Worm (Caenorhabditis elegans): ENCODE data around the gene F43C1.5.

Gene F43C1.5

DNA sequence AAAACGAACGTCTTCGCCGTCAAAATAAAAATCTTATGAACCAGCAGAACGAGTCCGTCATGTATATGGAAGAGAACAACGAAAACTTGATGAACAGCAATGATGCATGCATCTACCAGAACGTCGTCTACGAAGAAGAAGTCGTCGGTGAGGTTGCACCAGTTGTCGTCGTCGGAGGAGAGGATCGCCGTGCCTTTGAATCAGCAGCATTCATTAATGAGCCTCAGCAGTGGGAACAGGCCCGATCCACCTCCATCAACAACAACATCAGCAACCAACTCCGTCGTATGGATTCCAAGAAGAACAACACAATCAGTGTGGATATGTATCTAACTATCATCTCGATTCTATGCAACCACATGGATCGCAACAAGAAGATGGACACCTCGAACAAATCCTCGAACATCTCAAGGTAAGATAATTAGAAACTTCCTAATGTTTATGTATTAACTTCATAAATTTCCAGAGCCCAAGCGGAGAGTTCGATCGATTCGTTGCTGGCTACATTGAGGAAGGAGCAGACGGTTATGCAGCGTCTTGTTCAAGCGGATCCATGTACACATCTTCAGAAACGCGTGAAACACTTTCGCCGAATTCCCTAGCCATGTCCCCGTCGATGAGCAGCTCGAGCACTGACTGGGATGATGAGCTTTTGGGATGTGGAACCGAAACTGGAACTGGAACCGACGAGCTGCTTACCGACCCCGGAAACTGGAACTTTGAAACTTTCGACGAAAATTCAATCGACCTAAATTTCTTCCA is 34.4 kb upstream of the F43C1.5 start:
- TF ChIP-seq flt-1 (GFP tag; IDR thresholded peaks at IDR 0.05) (no peak), hmg-4 (GFP tag; optimal IDR thresholded peaks at IDR 0.05) (no peak), sea-1 (GFP tag; conservative IDR thresholded peaks at IDR 0.05) (no peak), aly-1 (tag; optimal IDR thresholded peaks at IDR 0.05) (no peak), ets-7 (tag; optimal IDR thresholded peaks at IDR 0.05) (no peak)

ce11 chrIII:4195306-4196008 is 33.5 kb upstream of the F43C1.5 start:
- TF ChIP-seq F13C5.2 (tag; optimal IDR thresholded peaks at IDR 0.05), result no peak
- TF ChIP-seq tbx-37 (GFP tag; conservative IDR thresholded peaks at IDR 0.05), result 0 out of 2 replicates have a peak, but pooled peaks have one; percentile 5
- TF ChIP-seq flt-1 (GFP tag; IDR thresholded peaks at IDR 0.05), result no peak
- TF ChIP-seq sea-1 (GFP tag; conservative IDR thresholded peaks at IDR 0.05), result 0 out of 2 replicates have a peak, but pooled peaks have one; percentile 35

DNA sequence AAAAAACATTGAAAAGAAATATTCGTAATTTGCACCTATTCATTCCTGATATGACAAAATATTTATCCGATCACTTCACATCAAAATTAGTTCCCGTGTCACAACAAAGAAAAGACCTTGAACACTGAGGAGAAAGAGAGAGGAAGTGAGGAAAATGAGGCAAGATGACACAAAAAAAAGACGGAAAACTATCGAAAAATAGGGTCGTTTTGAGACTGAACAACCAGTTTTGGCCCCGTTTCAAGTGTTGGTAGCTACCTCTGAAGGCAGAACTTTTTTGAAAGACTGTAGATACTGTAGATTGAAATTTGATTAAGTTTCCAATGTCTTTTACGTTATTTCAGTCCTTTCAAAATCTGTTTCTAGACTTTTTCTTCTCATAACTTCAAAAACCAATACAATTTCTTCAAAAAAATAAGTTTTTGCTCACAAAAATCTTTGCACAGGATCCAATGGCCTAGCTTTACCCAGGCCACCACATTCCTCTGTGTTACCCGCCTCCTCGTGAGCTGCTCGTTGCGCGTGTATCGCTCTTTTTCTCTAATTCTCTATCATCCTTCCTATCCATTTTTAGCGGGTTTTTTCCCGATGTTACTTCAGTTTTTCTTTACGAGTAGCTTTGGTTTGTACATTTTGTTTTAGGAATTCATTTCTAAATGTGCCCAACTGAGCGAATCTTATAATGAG is 32.5 kb upstream of the F43C1.5 start:
- TF ChIP-seq hmg-4 (GFP tag; optimal IDR thresholded peaks at IDR 0.05) (peak; percentile 41), sea-1 (GFP tag; conservative IDR thresholded peaks at IDR 0.05) (no peak), tbx-37 (GFP tag; conservative IDR thresholded peaks at IDR 0.05) (peak; percentile 59; the same call in 1 of the 2 replicates), pes-1 (GFP tag; IDR thresholded peaks at IDR 0.05) (no peak)

ce11 chrIII:4196988-4197384 is 32.0 kb upstream of the F43C1.5 start, which contains the start of gene asd-1:
Gene asd-1 (plus strand): TSS chrIII:4197285.
- no peak for TF ChIP-seq hmbx-1 (tag; optimal IDR thresholded peaks at IDR 0.05)
- TF ChIP-seq sea-1 (GFP tag; conservative IDR thresholded peaks at IDR 0.05), result no peak
- TF ChIP-seq flt-1 (GFP tag; IDR thresholded peaks at IDR 0.05), result no peak
- no peak for TF ChIP-seq tbx-11 (GFP tag; IDR thresholded peaks at IDR 0.05)
- TF ChIP-seq tra-4 (tag; optimal IDR thresholded peaks at IDR 0.05), result no peak
- TF ChIP-seq B0310.2 (tag; optimal IDR thresholded peaks at IDR 0.05), result no peak
- TF ChIP-seq aly-1 (tag; optimal IDR thresholded peaks at IDR 0.05), result no peak
- no peak for TF ChIP-seq ceh-36 (tag; optimal IDR thresholded peaks at IDR 0.05)
- no peak for TF ChIP-seq F13C5.2 (tag; optimal IDR thresholded peaks at IDR 0.05)
- no peak for TF ChIP-seq ama-1 (optimal IDR thresholded peaks at IDR 0.05)
- no peak for TF ChIP-seq hmg-4 (GFP tag; optimal IDR thresholded peaks at IDR 0.05)
- TF ChIP-seq ets-7 (tag; optimal IDR thresholded peaks at IDR 0.05), result no peak
- TF ChIP-seq pes-1 (GFP tag; IDR thresholded peaks at IDR 0.05), result no peak
- no peak for TF ChIP-seq hnd-1 (tag; optimal IDR thresholded peaks at IDR 0.05)
- TF ChIP-seq scrt-1 (GFP tag; IDR thresholded peaks at IDR 0.05), result no peak
- no peak for TF ChIP-seq tbx-37 (GFP tag; conservative IDR thresholded peaks at IDR 0.05)
- no peak for TF ChIP-seq ceh-13 (GFP tag; optimal IDR thresholded peaks at IDR 0.05)

- no peak for TF ChIP-seq sea-1 (GFP tag; conservative IDR thresholded peaks at IDR 0.05)
- no peak for TF ChIP-seq tra-4 (tag; optimal IDR thresholded peaks at IDR 0.05)
- no peak for TF ChIP-seq hnd-1 (tag; optimal IDR thresholded peaks at IDR 0.05)
- no peak for TF ChIP-seq F13C5.2 (tag; optimal IDR thresholded peaks at IDR 0.05)
- TF ChIP-seq ceh-13 (GFP tag; optimal IDR thresholded peaks at IDR 0.05), result no peak
- no peak for TF ChIP-seq hmg-4 (GFP tag; optimal IDR thresholded peaks at IDR 0.05)
- TF ChIP-seq tbx-37 (GFP tag; conservative IDR thresholded peaks at IDR 0.05), result no peak
- TF ChIP-seq hmbx-1 (tag; optimal IDR thresholded peaks at IDR 0.05), result no peak
- TF ChIP-seq aly-1 (tag; optimal IDR thresholded peaks at IDR 0.05), result no peak
- no peak for TF ChIP-seq tbx-11 (GFP tag; IDR thresholded peaks at IDR 0.05)
- TF ChIP-seq B0310.2 (tag; optimal IDR thresholded peaks at IDR 0.05), result no peak
- no peak for TF ChIP-seq ets-7 (tag; optimal IDR thresholded peaks at IDR 0.05)
These were observed 24.9 kb upstream of the F43C1.5 start, which contains the start of the genes pelo-1 and R74.7 for ce11 chrIII:4204072-4204471. Gene pelo-1 (minus strand): TSS chrIII:4204222. Gene R74.7 (plus strand): TSS chrIII:4204429.

DNA sequence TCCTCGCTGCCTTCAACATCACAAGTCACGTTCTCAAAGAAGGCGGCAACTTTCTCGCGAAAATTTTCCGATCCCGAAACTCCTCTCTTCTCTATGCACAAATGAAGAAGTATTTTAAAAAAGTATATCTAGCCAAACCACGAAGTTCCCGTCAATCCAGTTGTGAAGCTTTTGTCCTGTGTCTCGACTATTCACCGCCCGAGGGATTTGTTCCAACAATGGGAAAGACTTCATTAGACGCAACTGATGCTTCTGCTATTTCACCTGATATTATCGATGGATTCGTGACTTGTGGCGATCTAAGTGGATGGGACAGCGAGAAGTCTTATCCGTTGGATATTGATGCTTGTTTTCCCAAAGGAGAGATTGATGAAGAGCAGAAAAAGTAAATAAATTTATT is 24.0 kb upstream of the F43C1.5 start:
- TF ChIP-seq hmg-4 (GFP tag; optimal IDR thresholded peaks at IDR 0.05) (no peak), F13C5.2 (tag; optimal IDR thresholded peaks at IDR 0.05) (no peak), scrt-1 (GFP tag; IDR thresholded peaks at IDR 0.05) (no peak), tbx-11 (GFP tag; IDR thresholded peaks at IDR 0.05) (no peak), flt-1 (GFP tag; IDR thresholded peaks at IDR 0.05) (no peak), hnd-1 (tag; optimal IDR thresholded peaks at IDR 0.05) (no peak), ceh-13 (GFP tag; optimal IDR thresholded peaks at IDR 0.05) (no peak), ama-1 (optimal IDR thresholded peaks at IDR 0.05) (no peak), hmbx-1 (tag; optimal IDR thresholded peaks at IDR 0.05) (no peak)

- no peak for TF ChIP-seq hnd-1 (tag; optimal IDR thresholded peaks at IDR 0.05)
- TF ChIP-seq F13C5.2 (tag; optimal IDR thresholded peaks at IDR 0.05), result no peak
- TF ChIP-seq hmbx-1 (tag; optimal IDR thresholded peaks at IDR 0.05), result no peak
- no peak for TF ChIP-seq ceh-13 (GFP tag; optimal IDR thresholded peaks at IDR 0.05)
- TF ChIP-seq ama-1 (optimal IDR thresholded peaks at IDR 0.05), result no peak
- no peak for TF ChIP-seq tbx-37 (GFP tag; conservative IDR thresholded peaks at IDR 0.05)
- no peak for TF ChIP-seq tra-4 (tag; optimal IDR thresholded peaks at IDR 0.05)
- no peak for TF ChIP-seq sea-1 (GFP tag; conservative IDR thresholded peaks at IDR 0.05)
- no peak for TF ChIP-seq scrt-1 (GFP tag; IDR thresholded peaks at IDR 0.05)
- TF ChIP-seq pes-1 (GFP tag; IDR thresholded peaks at IDR 0.05), result no peak
- TF ChIP-seq tbx-11 (GFP tag; IDR thresholded peaks at IDR 0.05), result no peak
- no peak for TF ChIP-seq ets-7 (tag; optimal IDR thresholded peaks at IDR 0.05)
- no peak for TF ChIP-seq flt-1 (GFP tag; IDR thresholded peaks at IDR 0.05)
These were observed 23.1 kb upstream of the F43C1.5 start, which contains the start of gene R74.8 for ce11 chrIII:4205751-4206327. Gene R74.8 (plus strand): TSS chrIII:4206277.
